Worm (Caenorhabditis elegans) whole organism, L3 larva: ENCODE data around the gene perm-2.

ENCODE experiments used
- fkh-2 ChIP-seq: fragments of 150-350 bp; optimal IDR thresholded peaks from 2 replicates; lab custom pipeline; 2014; ENCODE audit warnings: missing biosample characterization, missing genetic modification reagents, missing genetic modification characterization
- nhr-12 ChIP-seq: fragments of 150-350 bp; optimal IDR thresholded peaks from 2 replicates; lab custom pipeline; 2014; ENCODE audit warnings: missing biosample characterization, missing genetic modification characterization

- TF ChIP-seq nhr-12 = no peak
- TF ChIP-seq fkh-2 (tag; lab: Kevin White, UChicago) = no peak
Observed at ce11 chrIV:1110999-1111398, 15.6 kb upstream of the perm-2 start.
